Worm (Caenorhabditis elegans) whole organism, L4 larva: ENCODE measurements around the gene dao-6.
A peak's percentile ranks its signal among the peaks of the same experiment; 100 is the strongest.

Experiments
- F26F4.8 ChIP-seq: fragments of 200-800 bp; sonication (Bioruptor generic); conservative IDR thresholded peaks from 2 replicates; pipeline ENCODE4 v1.3.6; 2022; ENCODE audit warnings: missing genetic modification characterization, missing compliant biosample characterization
- T20F7.1 ChIP-seq: fragments of 200-800 bp; sonication (Bioruptor generic); optimal IDR thresholded peaks from 2 replicates; lab custom pipeline; 2018; ENCODE audit warnings: mild to moderate bottlenecking, missing genetic modification characterization, missing compliant biosample characterization
- T26A8.4 ChIP-seq: fragments of 200-800 bp; sonication (Bioruptor generic); IDR thresholded peaks from 2 replicates; pipeline ENCODE4 v1.3.6; 2022; ENCODE audit warnings: missing genetic modification characterization, missing compliant biosample characterization
- Y48G9A.11 ChIP-seq: fragments of 200-800 bp; sonication (Bioruptor generic); IDR thresholded peaks from 2 replicates; pipeline ENCODE4 v1.3.6; 2022; ENCODE audit warnings: missing genetic modification reagents, missing genetic modification characterization, missing compliant biosample characterization
- Y5F2A.4 ChIP-seq: fragments of 200-800 bp; sonication (Bioruptor generic); optimal IDR thresholded peaks from 2 replicates; lab custom pipeline; 2018; ENCODE audit warnings: mild to moderate bottlenecking, missing genetic modification characterization, missing compliant biosample characterization
- arid-1 ChIP-seq: fragments of 200-800 bp; sonication (Bioruptor generic); conservative IDR thresholded peaks from 2 replicates; pipeline ENCODE4 v1.3.6; 2022; ENCODE audit warnings: missing genetic modification reagents, missing genetic modification characterization, missing compliant biosample characterization
- attf-4 ChIP-seq: sonication (generic microtip); optimal IDR thresholded peaks from 3 replicates; lab custom pipeline; 2017; ENCODE audit warnings: missing biosample characterization, missing genetic modification characterization
- ceh-28 ChIP-seq: fragments of 150-350 bp; optimal IDR thresholded peaks from 2 replicates; lab custom pipeline; 2014; ENCODE audit warnings: missing biosample characterization, missing genetic modification reagents, missing genetic modification characterization
- ceh-44 ChIP-seq: fragments of 200-800 bp; sonication (Bioruptor generic); IDR thresholded peaks from 2 replicates; pipeline ENCODE4 v1.3.6; 2022; ENCODE audit warnings: missing genetic modification reagents, missing genetic modification characterization, missing compliant biosample characterization
- ceh-62 ChIP-seq: sonication (generic microtip); optimal IDR thresholded peaks from 2 replicates; lab custom pipeline; 2017; ENCODE audit warnings: missing biosample characterization, missing genetic modification characterization
- ctbp-1 ChIP-seq: fragments of 200-800 bp; sonication (Bioruptor generic); IDR thresholded peaks from 2 replicates; pipeline ENCODE4 v1.3.6; 2022; ENCODE audit warnings: missing genetic modification reagents, missing genetic modification characterization, missing compliant biosample characterization
- daf-19 ChIP-seq: fragments of 200-800 bp; sonication (Bioruptor generic); conservative IDR thresholded peaks from 2 replicates; pipeline ENCODE4 v1.3.6; 2022; ENCODE audit warnings: missing genetic modification characterization, missing compliant biosample characterization
- dmd-6 ChIP-seq: fragments of 200-800 bp; sonication (Bioruptor generic); IDR thresholded peaks from 2 replicates; pipeline ENCODE4 v1.3.6; 2022; ENCODE audit warnings: missing genetic modification reagents, missing genetic modification characterization, missing compliant biosample characterization
- dve-1 ChIP-seq: sonication (generic microtip); optimal IDR thresholded peaks from 2 replicates; lab custom pipeline; 2017; ENCODE audit warnings: antibody characterized with exemption, mild to moderate bottlenecking, missing genetic modification characterization, missing compliant biosample characterization; ENCODE audit not compliant: insufficient read depth
- fkh-10 ChIP-seq: fragments of 150-350 bp; optimal IDR thresholded peaks from 2 replicates; lab custom pipeline; 2014; ENCODE audit warnings: missing biosample characterization, missing genetic modification reagents, missing genetic modification characterization
- fos-1 ChIP-seq: fragments of 150-350 bp; optimal IDR thresholded peaks from 2 replicates; lab custom pipeline; 2014; ENCODE audit warnings: missing biosample characterization, missing genetic modification characterization
- hlh-11 ChIP-seq: fragments of 200-800 bp; sonication (Bioruptor generic); optimal IDR thresholded peaks from 2 replicates; lab custom pipeline; 2018; ENCODE audit warnings: mild to moderate bottlenecking, missing genetic modification characterization, missing compliant biosample characterization
- hmg-1.1 ChIP-seq: fragments of 200-800 bp; sonication (Bioruptor generic); IDR thresholded peaks from 2 replicates; pipeline ENCODE4 v1.3.6; 2022; ENCODE audit warnings: missing genetic modification reagents, missing genetic modification characterization, missing compliant biosample characterization
- lim-7 ChIP-seq: fragments of 200-800 bp; sonication (Bioruptor generic); IDR thresholded peaks from 2 replicates; pipeline ENCODE4 v1.3.6; 2022; ENCODE audit warnings: missing genetic modification characterization, missing compliant biosample characterization
- lin-13 ChIP-seq: fragments of 150-350 bp; optimal IDR thresholded peaks from 2 replicates; lab custom pipeline; 2014; ENCODE audit warnings: missing biosample characterization, missing genetic modification reagents, missing genetic modification characterization
- lin-38 ChIP-seq: fragments of 200-800 bp; sonication (Bioruptor generic); IDR thresholded peaks from 2 replicates; pipeline ENCODE4 v1.3.6; 2022; ENCODE audit warnings: missing genetic modification reagents, missing genetic modification characterization, missing compliant biosample characterization
- lsy-2 ChIP-seq, 2 experiments: fragments of 150-350 bp in 1 of 2; sonication (generic microtip) in 1 of 2; optimal IDR thresholded peaks; 2 replicates each; lab custom pipeline; 2014 to 2017; ENCODE audit warnings: missing biosample characterization in 2 of 2, missing genetic modification characterization in 2 of 2
- mep-1 ChIP-seq: fragments of 150-350 bp; sonication (generic microtip); optimal IDR thresholded peaks from 3 replicates; lab custom pipeline; 2014; ENCODE audit warnings: missing biosample characterization, missing genetic modification characterization
- mes-2 ChIP-seq: sonication (generic microtip); optimal IDR thresholded peaks from 2 replicates; lab custom pipeline; 2016; ENCODE audit warnings: missing genotype, mild to moderate bottlenecking, missing genetic modification characterization, missing compliant biosample characterization; ENCODE audit not compliant: poor library complexity, severe bottlenecking
- mxl-2 ChIP-seq: fragments of 200-800 bp; sonication (Bioruptor generic); conservative IDR thresholded peaks from 2 replicates; pipeline ENCODE4 v1.3.6; 2022; ENCODE audit warnings: missing genetic modification reagents, missing genetic modification characterization, missing compliant biosample characterization
- nhr-11 ChIP-seq: fragments of 150-350 bp; optimal IDR thresholded peaks from 2 replicates; lab custom pipeline; 2014; ENCODE audit warnings: missing biosample characterization, missing genetic modification characterization
- nhr-237 ChIP-seq: sonication (generic microtip); optimal IDR thresholded peaks from 2 replicates; lab custom pipeline; 2017; ENCODE audit warnings: missing biosample characterization, missing genetic modification characterization
- nhr-25 ChIP-seq: sonication (generic microtip); optimal IDR thresholded peaks from 2 replicates; lab custom pipeline; 2017; ENCODE audit warnings: missing genetic modification characterization, mild to moderate bottlenecking, missing compliant biosample characterization, antibody characterized with exemption, moderate library complexity, borderline replicate concordance; ENCODE audit not compliant: insufficient read depth
- nhr-28 ChIP-seq: fragments of 150-350 bp; optimal IDR thresholded peaks from 2 replicates; lab custom pipeline; 2014; ENCODE audit warnings: missing biosample characterization, missing genetic modification characterization
- nhr-42 ChIP-seq: fragments of 200-800 bp; sonication (Bioruptor generic); IDR thresholded peaks from 2 replicates; pipeline ENCODE4 v1.3.6; 2022; ENCODE audit warnings: missing genetic modification characterization, missing compliant biosample characterization
- nhr-6 ChIP-seq: fragments of 150-350 bp; optimal IDR thresholded peaks from 2 replicates; lab custom pipeline; 2014; ENCODE audit warnings: missing biosample characterization, missing genetic modification characterization
- pha-4 ChIP-seq, 2 experiments: fragments of 150-350 bp in 1 of 2; fragments of 200-800 bp in 1 of 2; sonication (Bioruptor generic) in 1 of 2; IDR thresholded peaks in 1 of 2; optimal IDR thresholded peaks in 1 of 2; 2 replicates each; pipeline versions ENCODE4 v1.3.6 to Lab custom; 2014 to 2022; ENCODE audit warnings: missing genetic modification characterization in 2 of 2, missing genetic modification reagents in 2 of 2, missing biosample characterization in 1 of 2, missing compliant biosample characterization in 1 of 2
- php-3 ChIP-seq: fragments of 200-800 bp; sonication (Bioruptor generic); IDR thresholded peaks from 2 replicates; pipeline ENCODE4 v1.3.6; 2022; ENCODE audit warnings: missing genetic modification reagents, missing genetic modification characterization, missing compliant biosample characterization
- rbr-2 ChIP-seq: sonication (generic microtip); optimal IDR thresholded peaks from 2 replicates; lab custom pipeline; 2016; ENCODE audit warnings: missing genotype, missing genetic modification characterization, missing compliant biosample characterization
- tra-1 ChIP-seq: fragments of 200-800 bp; sonication (Bioruptor generic); IDR thresholded peaks from 2 replicates; pipeline ENCODE4 v1.3.6; 2022; ENCODE audit warnings: missing genetic modification reagents, missing genetic modification characterization, missing compliant biosample characterization
- unc-62 ChIP-seq, 3 experiments: fragments of 150-350 bp in 1 of 3; sonication (generic microtip); optimal IDR thresholded peaks in 2 of 3; peaks in 1 of 3; 1 replicate in 1 of 3; 2 replicates in 2 of 3; lab custom pipeline; 2014 to 2017; ENCODE audit warnings: missing biosample characterization in 3 of 3, missing genetic modification characterization in 3 of 3, missing genetic modification reagents in 3 of 3, missing genotype in 1 of 3
- zfp-3 ChIP-seq: fragments of 200-800 bp; sonication (Bioruptor generic); conservative IDR thresholded peaks from 2 replicates; pipeline ENCODE4 v1.3.6; 2022; ENCODE audit warnings: missing genetic modification reagents, missing genetic modification characterization, missing compliant biosample characterization
- zip-2 ChIP-seq: fragments of 150-350 bp; optimal IDR thresholded peaks from 2 replicates; lab custom pipeline; 2014; ENCODE audit warnings: missing biosample characterization, missing genetic modification characterization
- ztf-11 ChIP-seq: fragments of 150-350 bp; optimal IDR thresholded peaks from 2 replicates; lab custom pipeline; 2014; ENCODE audit warnings: missing biosample characterization, missing genetic modification characterization

dao-6 gene

DNA sequence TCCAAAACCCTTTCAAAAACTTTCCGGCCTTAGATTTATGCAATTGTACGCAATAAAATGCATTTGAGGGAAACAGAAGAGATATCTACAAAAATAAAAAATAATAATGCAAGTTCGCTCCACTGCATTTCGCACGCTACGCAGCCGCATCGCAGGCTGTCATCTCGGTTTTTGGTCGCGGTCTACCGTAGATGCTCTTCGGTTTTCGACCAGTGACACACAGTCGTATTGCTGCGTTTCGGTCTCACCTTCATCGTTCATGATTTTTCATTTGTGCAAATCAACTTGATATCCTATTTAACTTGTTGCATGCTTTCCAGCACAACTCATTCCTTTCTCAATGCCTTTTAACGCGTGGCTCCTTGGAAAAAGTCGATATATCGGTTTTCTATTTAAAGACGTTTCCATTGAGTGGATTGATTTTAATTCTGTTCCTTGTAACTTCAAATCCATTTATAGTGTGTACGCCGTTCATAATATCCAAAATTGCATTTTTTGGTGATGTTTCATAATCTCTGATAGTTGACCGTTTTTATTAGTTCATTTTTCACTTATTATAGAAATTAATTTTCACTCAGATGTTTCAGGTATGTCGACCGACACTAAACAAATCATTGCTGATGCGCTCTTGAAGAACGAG, 44.8 kb upstream of the dao-6 start, which contains the start of gene vha-1 (continued):
- TF ChIP-seq arid-1 (peak; percentile 44), dmd-6 (GFP tag; lab: Robert Waterston, UW) (peak; percentile 93), pha-4 (GFP tag; IDR thresholded peaks at IDR 0.05; lab: Robert Waterston, UW) (peak; percentile 60; the same call in 1 of the 2 replicates), pha-4 (tag; optimal IDR thresholded peaks at IDR 0.05; lab: Kevin White, UChicago) (no peak), php-3 (no peak), nhr-42 (GFP tag; lab: Robert Waterston, UW) (no peak; the same call in 1 of the 2 replicates), zip-2 (tag; lab: Kevin White, UChicago) (no peak), hmg-1.1 (GFP tag; lab: Robert Waterston, UW) (peak; percentile 77), T20F7.1 (GFP tag; lab: Kevin White, UChicago) (peak; percentile 81), lin-13 (peak; percentile 95), nhr-6 (tag; lab: Kevin White, UChicago) (peak; percentile 89), daf-19 (GFP tag; lab: Robert Waterston, UW) (no peak), lsy-2 (tag; optimal IDR thresholded peaks at IDR 0.05; lab: Kevin White, UChicago) (peak; percentile 91 to 96), mxl-2 (GFP tag; lab: Robert Waterston, UW) (no peak), ceh-28 (no peak), fkh-10 (GFP tag; lab: Kevin White, UChicago) (peak; percentile 26), ceh-62 (tag; lab: Kevin White, UChicago) (no peak), Y5F2A.4 (GFP tag; lab: Kevin White, UChicago) (no peak), zfp-3 (GFP tag; lab: Robert Waterston, UW) (no peak), lim-7 (GFP tag; lab: Robert Waterston, UW) (no peak), fos-1 (tag; lab: Kevin White, UChicago) (peak; percentile 25), ctbp-1 (GFP tag; lab: Robert Waterston, UW) (peak; percentile 52), nhr-237 (tag; lab: Kevin White, UChicago) (no peak), rbr-2 (tag; lab: Kevin White, UChicago) (peak; percentile 82), tra-1 (GFP tag; lab: Robert Waterston, UW) (0 out of 2 replicates have a peak, but pooled peaks have one; percentile 46), attf-4 (tag; lab: Kevin White, UChicago) (no peak), F26F4.8 (GFP tag; lab: Robert Waterston, UW) (no peak), dve-1 (peak; percentile 94), ceh-44 (GFP tag; lab: Robert Waterston, UW) (peak; percentile 42; the same call in 1 of the 2 replicates)
- TF ChIP-seq, all 104 proteins: peak for 48

ce11 chrIII:9780254-9780653, 44.3 kb upstream of the dao-6 start, which contains the start of gene sqv-3:
Gene sqv-3 (minus strand): TSS chrIII:9780354.
- no peak for TF ChIP-seq T26A8.4 (GFP tag; lab: Robert Waterston, UW)
- TF ChIP-seq ctbp-1 (GFP tag; lab: Robert Waterston, UW): no peak

ce11 chrIII:9779080-9779479, 43.1 kb upstream of the dao-6 start:
- TF ChIP-seq lin-38 (GFP tag; lab: Robert Waterston, UW) (peak; percentile 32; the same call in 1 of the 2 replicates), ztf-11 (tag; lab: Kevin White, UChicago) (no peak)

DNA sequence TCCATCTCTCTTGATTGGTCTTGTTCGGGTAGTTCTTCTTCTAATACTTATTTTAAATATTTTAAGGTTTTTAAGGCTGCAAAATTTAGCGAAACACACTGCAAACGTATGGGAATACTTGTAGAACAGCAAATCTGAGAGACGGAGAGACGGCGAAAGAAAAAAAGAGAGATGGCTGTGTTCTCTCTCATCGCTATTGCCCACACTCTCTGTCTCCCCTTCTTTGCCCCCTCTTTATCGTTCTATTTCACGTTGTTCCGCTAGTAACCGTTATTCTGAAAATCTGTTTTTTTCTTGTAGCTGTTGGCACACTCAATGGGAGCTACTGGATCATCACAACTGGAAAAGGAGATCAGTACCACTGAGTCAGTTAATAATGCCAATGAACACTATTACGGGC, 40.3 kb upstream of the dao-6 start, which contains the start of gene usp-46:
TSS of gene usp-46 (plus strand) at position 301 of the 400 bp plus-strand sequence.
- no peak for TF ChIP-seq php-3
- TF ChIP-seq hmg-1.1 (GFP tag; lab: Robert Waterston, UW): 0 out of 2 replicates have a peak, but pooled peaks have one; percentile 18
- TF ChIP-seq nhr-11 (tag; lab: Kevin White, UChicago): no peak
- TF ChIP-seq unc-62 (GFP tag; optimal IDR thresholded peaks at IDR 0.05 in 1 of 2; lab: Kevin White, UChicago): no peak
- TF ChIP-seq unc-62 (tag; optimal IDR thresholded peaks at IDR 0.05; lab: Kevin White, UChicago): no peak
- no peak for TF ChIP-seq Y48G9A.11 (GFP tag; lab: Robert Waterston, UW)
- peak; percentile 4 for TF ChIP-seq hlh-11 (tag; lab: Kevin White, UChicago)
- peak; percentile 10 for TF ChIP-seq dve-1
- TF ChIP-seq lim-7 (GFP tag; lab: Robert Waterston, UW): no peak
- TF ChIP-seq nhr-28 (tag; lab: Kevin White, UChicago): peak; percentile 4
- peak; percentile 7 for TF ChIP-seq mep-1
- TF ChIP-seq nhr-25 (tag; lab: Kevin White, UChicago): no peak
- peak; percentile 22 for TF ChIP-seq mes-2 (tag; lab: Kevin White, UChicago)
- TF ChIP-seq, all 104 proteins: peak for 6
